Fruit fly (Drosophila melanogaster): Measurements from ENCODE around the gene CG6299.
A peak's percentile ranks its signal among the peaks of the same experiment; 100 is the strongest.

The CG6299 gene

dm6 chrX:15497440-15498271 lies 35.1 kb downstream of the CG6299 start (continued):
- TF ChIP-seq CG10321 (GFP tag; IDR thresholded peaks at IDR 0.05): no peak
- no peak for TF ChIP-seq run (tag; optimal IDR thresholded peaks at IDR 0.05)
- no peak for TF ChIP-seq CG2129 (GFP tag; IDR thresholded peaks at IDR 0.05; ENCODE audit: partially characterized antibody)
- TF ChIP-seq scrt (GFP tag; optimal IDR thresholded peaks at IDR 0.05): no peak
- no peak for TF ChIP-seq dmrt99B (tag; optimal IDR thresholded peaks at IDR 0.05)
- TF ChIP-seq CG18619 (GFP tag; optimal IDR thresholded peaks at IDR 0.05): no peak
- TF ChIP-seq ab (GFP tag; optimal IDR thresholded peaks at IDR 0.05): no peak
- no peak for TF ChIP-seq twi (tag; optimal IDR thresholded peaks at IDR 0.05)
- TF ChIP-seq CG11504 (tag; optimal IDR thresholded peaks at IDR 0.05): peak; percentile 1
- no peak for TF ChIP-seq ttk (GFP tag; IDR thresholded peaks at IDR 0.05)
- no peak for TF ChIP-seq CG7556 (GFP tag; optimal IDR thresholded peaks at IDR 0.05)
- TF ChIP-seq Trl (optimal IDR thresholded peaks at IDR 0.05): peak; percentile 41 to 49
- no peak for TF ChIP-seq Trl (GFP tag; optimal IDR thresholded peaks at IDR 0.05)
- TF ChIP-seq D (optimal IDR thresholded peaks at IDR 0.05): no peak
- no peak for TF ChIP-seq D (GFP tag; optimal IDR thresholded peaks at IDR 0.05)
- no peak for TF ChIP-seq nom (GFP tag; optimal IDR thresholded peaks at IDR 0.05)
- TF ChIP-seq CG3065 (GFP tag; optimal IDR thresholded peaks at IDR 0.05): no peak
- 0 out of 2 replicates have a peak, but pooled peaks have one; percentile 22 for TF ChIP-seq Ptx1 (GFP tag; IDR thresholded peaks at IDR 0.05)
- TF ChIP-seq sima (GFP tag; optimal IDR thresholded peaks at IDR 0.05): no peak
- TF ChIP-seq CG6654 (GFP tag; optimal IDR thresholded peaks at IDR 0.05): no peak
- TF ChIP-seq crc (GFP tag; optimal IDR thresholded peaks at IDR 0.05): no peak
- no peak for TF ChIP-seq Max (GFP tag; optimal IDR thresholded peaks at IDR 0.05)
- TF ChIP-seq nau (GFP tag; optimal IDR thresholded peaks at IDR 0.05): peak; percentile 1
- no peak for TF ChIP-seq CG13296 (GFP tag; optimal IDR thresholded peaks at IDR 0.05)
- TF ChIP-seq CG6791 (GFP tag; IDR thresholded peaks at IDR 0.05; ENCODE audit: partially characterized antibody): no peak
- no peak for TF ChIP-seq fd96Cb (tag; optimal IDR thresholded peaks at IDR 0.05)
- peak; percentile 11; the same call in 1 of the 2 replicates for TF ChIP-seq chm (GFP tag; IDR thresholded peaks at IDR 0.05)
- TF ChIP-seq Hmr (GFP tag; optimal IDR thresholded peaks at IDR 0.05): no peak
- TF ChIP-seq CG2875 (GFP tag; optimal IDR thresholded peaks at IDR 0.05): peak; percentile 55
- TF ChIP-seq p53 (GFP tag; optimal IDR thresholded peaks at IDR 0.05): no peak
- no peak for TF ChIP-seq CG11093 (GFP tag; IDR thresholded peaks at IDR 0.05)
- no peak for TF ChIP-seq gcm (GFP tag; optimal IDR thresholded peaks at IDR 0.05)
- TF ChIP-seq pb (GFP tag; optimal IDR thresholded peaks at IDR 0.05): no peak
- no peak for TF ChIP-seq CkIIα-i1 (GFP tag; IDR thresholded peaks at IDR 0.05)
- no peak for TF ChIP-seq cato (GFP tag; optimal IDR thresholded peaks at IDR 0.05; ENCODE audit: borderline replicate concordance)
- no peak for TF ChIP-seq CG4617 (GFP tag; optimal IDR thresholded peaks at IDR 0.05; ENCODE audit: borderline replicate concordance)
- TF ChIP-seq al (GFP tag; IDR thresholded peaks at IDR 0.05): no peak
- TF ChIP-seq CG6689 (GFP tag; IDR thresholded peaks at IDR 0.05): no peak
- TF ChIP-seq stc (GFP tag; IDR thresholded peaks at IDR 0.05): no peak
- TF ChIP-seq crol (GFP tag; IDR thresholded peaks at IDR 0.05): peak; percentile 37; the same call in 1 of the 2 replicates
- no peak for TF ChIP-seq dan (GFP tag; IDR thresholded peaks at IDR 0.05)
- TF ChIP-seq Hand (GFP tag; optimal IDR thresholded peaks at IDR 0.05): no peak
- no peak for TF ChIP-seq ham (GFP tag; IDR thresholded peaks at IDR 0.05)
- TF ChIP-seq CG2202 (tag; optimal IDR thresholded peaks at IDR 0.05): peak; percentile 51
- no peak for TF ChIP-seq CG18476 (GFP tag; optimal IDR thresholded peaks at IDR 0.05)
- no peak for TF ChIP-seq Elba2 (GFP tag; optimal IDR thresholded peaks at IDR 0.05)
- no peak for TF ChIP-seq CG6272 (GFP tag; IDR thresholded peaks at IDR 0.05)
- no peak for TF ChIP-seq Nf-YA (GFP tag; IDR thresholded peaks at IDR 0.05)
- TF ChIP-seq hbn (GFP tag; IDR thresholded peaks at IDR 0.05; ENCODE audit: partially characterized antibody): no peak
- TF ChIP-seq CG14667 (GFP tag; IDR thresholded peaks at IDR 0.05): no peak
